Fruit fly (Drosophila melanogaster): ENCODE measurements around the gene CG43759.
A peak's percentile ranks its signal among the peaks of the same experiment; 100 is the strongest.

CG43759 gene

dm6 chrX:18929946-18930562, at the start of gene CG43759:
Gene CG43759, plus strand, starts transcription at chrX:18930335.
- no peak for TF ChIP-seq noc (tag; optimal IDR thresholded peaks at IDR 0.05)

dm6 chrX:18883999-18884671, 46.0 kb upstream of the CG43759 start, which contains the start of gene CG7332:
Gene CG7332, plus strand, starts transcription at chrX:18884513.
- no peak for TF ChIP-seq noc (tag; optimal IDR thresholded peaks at IDR 0.05)

- TF ChIP-seq noc (tag; optimal IDR thresholded peaks at IDR 0.05): no peak
These were observed 36.7 kb upstream of the CG43759 start, which contains the start of gene Flacc for dm6 chrX:18893433-18893832. Gene Flacc, minus strand, starts transcription at chrX:18893636.

- no peak for TF ChIP-seq noc (tag; optimal IDR thresholded peaks at IDR 0.05)
These were observed 36.0 kb upstream of the CG43759 start, which contains the start of gene SdhBL for dm6 chrX:18894146-18894545. Gene SdhBL, plus strand, starts transcription at chrX:18894446.

- no peak for TF ChIP-seq noc (tag; optimal IDR thresholded peaks at IDR 0.05)
These were observed 32.8 kb upstream of the CG43759 start for dm6 chrX:18897294-18897693.

dm6 chrX:18897906-18898305, 32.2 kb upstream of the CG43759 start:
- no peak for TF ChIP-seq noc (tag; optimal IDR thresholded peaks at IDR 0.05)

- TF ChIP-seq noc (tag; optimal IDR thresholded peaks at IDR 0.05): peak; percentile 16
These were observed 30.2 kb upstream of the CG43759 start, which contains the start of gene CG7378 for dm6 chrX:18899835-18900460. Gene CG7378, plus strand, starts transcription at chrX:18900410.

- no peak for TF ChIP-seq noc (tag; optimal IDR thresholded peaks at IDR 0.05)
These were observed 29.2 kb upstream of the CG43759 start for dm6 chrX:18900958-18901357.

- TF ChIP-seq noc (tag; optimal IDR thresholded peaks at IDR 0.05): no peak
These were observed 27.3 kb upstream of the CG43759 start for dm6 chrX:18902800-18903199.

- no peak for TF ChIP-seq noc (tag; optimal IDR thresholded peaks at IDR 0.05)
These were observed 25.0 kb upstream of the CG43759 start for dm6 chrX:18905152-18905551.

dm6 chrX:18910827-18911226, 19.3 kb upstream of the CG43759 start:
- no peak for TF ChIP-seq noc (tag; optimal IDR thresholded peaks at IDR 0.05)

- TF ChIP-seq noc (tag; optimal IDR thresholded peaks at IDR 0.05): no peak
These were observed 16.8 kb upstream of the CG43759 start for dm6 chrX:18913359-18913758.

dm6 chrX:18913764-18914163, 16.4 kb upstream of the CG43759 start:
- TF ChIP-seq noc (tag; optimal IDR thresholded peaks at IDR 0.05): no peak

dm6 chrX:18914177-18914576, 16.0 kb upstream of the CG43759 start:
- no peak for TF ChIP-seq noc (tag; optimal IDR thresholded peaks at IDR 0.05)

- TF ChIP-seq noc (tag; optimal IDR thresholded peaks at IDR 0.05): no peak
These were observed 12.6 kb upstream of the CG43759 start for dm6 chrX:18917585-18917984.

dm6 chrX:18919422-18920029, 10.6 kb upstream of the CG43759 start:
- TF ChIP-seq noc (tag; optimal IDR thresholded peaks at IDR 0.05): no peak

Data from whole organism, larva.